Worm (Caenorhabditis elegans) whole organism, late embryonic: Measurements from ENCODE around the gene C28H8.3.

ENCODE experiments used
- ama-1 ChIP-seq: fragments of 150-350 bp; optimal IDR thresholded peaks from 2 replicates; lab custom pipeline; 2014
- ceh-18 ChIP-seq: sonication (generic microtip); optimal IDR thresholded peaks from 2 replicates; lab custom pipeline; 2016; ENCODE audit warnings: missing genetic modification characterization, missing compliant biosample characterization
- ceh-22 ChIP-seq: sonication (generic microtip); optimal IDR thresholded peaks from 2 replicates; lab custom pipeline; 2017; ENCODE audit warnings: missing biosample characterization, missing genetic modification characterization
- dmd-4 ChIP-seq: sonication (generic microtip); optimal IDR thresholded peaks from 2 replicates; lab custom pipeline; 2016; ENCODE audit warnings: borderline replicate concordance, missing genetic modification characterization, missing compliant biosample characterization
- elt-4 ChIP-seq: sonication (generic microtip); optimal IDR thresholded peaks from 2 replicates; lab custom pipeline; 2016; ENCODE audit warnings: missing genetic modification characterization, missing compliant biosample characterization
- fkh-10 ChIP-seq: fragments of 150-350 bp; optimal IDR thresholded peaks from 2 replicates; lab custom pipeline; 2014; ENCODE audit warnings: missing biosample characterization, missing genetic modification reagents, missing genetic modification characterization
- hlh-30 ChIP-seq: sonication (generic microtip); optimal IDR thresholded peaks from 2 replicates; lab custom pipeline; 2017; ENCODE audit warnings: antibody characterized with exemption, missing genetic modification characterization, missing compliant biosample characterization; ENCODE audit not compliant: insufficient read depth
- hlh-6 ChIP-seq: sonication (generic microtip); optimal IDR thresholded peaks from 2 replicates; lab custom pipeline; 2016; ENCODE audit warnings: missing genotype, missing genetic modification characterization, missing compliant biosample characterization
- nfya-1 ChIP-seq: sonication (generic microtip); optimal IDR thresholded peaks from 2 replicates; lab custom pipeline; 2017; ENCODE audit warnings: missing genetic modification characterization, mild to moderate bottlenecking, missing compliant biosample characterization, antibody characterized with exemption, moderate library complexity
- pha-4 ChIP-seq: fragments of 150-350 bp; optimal IDR thresholded peaks from 2 replicates; lab custom pipeline; 2018; ENCODE audit warnings: missing biosample characterization, missing genetic modification reagents, missing genetic modification characterization
- rnt-1 ChIP-seq: sonication (generic microtip); optimal IDR thresholded peaks from 2 replicates; lab custom pipeline; 2016; ENCODE audit warnings: missing genetic modification characterization, missing compliant biosample characterization
- tbx-2 ChIP-seq: sonication (generic microtip); optimal IDR thresholded peaks from 2 replicates; lab custom pipeline; 2016; ENCODE audit warnings: missing genetic modification characterization, missing compliant biosample characterization
- unc-3 ChIP-seq, 2 experiments: fragments of 200-800 bp in 1 of 2; sonication (Bioruptor generic) in 1 of 2; sonication (generic microtip) in 1 of 2; conservative IDR thresholded peaks in 1 of 2; optimal IDR thresholded peaks in 1 of 2; 2 replicates each; pipeline versions ENCODE4 v1.3.6 to Lab custom; 2016 to 2022; ENCODE audit warnings: missing compliant biosample characterization in 2 of 2, missing genetic modification characterization in 2 of 2, missing genetic modification reagents in 1 of 2
- ztf-16 ChIP-seq: sonication (generic microtip); optimal IDR thresholded peaks from 2 replicates; lab custom pipeline; 2017; ENCODE audit warnings: missing genetic modification characterization, missing compliant biosample characterization

DNA sequence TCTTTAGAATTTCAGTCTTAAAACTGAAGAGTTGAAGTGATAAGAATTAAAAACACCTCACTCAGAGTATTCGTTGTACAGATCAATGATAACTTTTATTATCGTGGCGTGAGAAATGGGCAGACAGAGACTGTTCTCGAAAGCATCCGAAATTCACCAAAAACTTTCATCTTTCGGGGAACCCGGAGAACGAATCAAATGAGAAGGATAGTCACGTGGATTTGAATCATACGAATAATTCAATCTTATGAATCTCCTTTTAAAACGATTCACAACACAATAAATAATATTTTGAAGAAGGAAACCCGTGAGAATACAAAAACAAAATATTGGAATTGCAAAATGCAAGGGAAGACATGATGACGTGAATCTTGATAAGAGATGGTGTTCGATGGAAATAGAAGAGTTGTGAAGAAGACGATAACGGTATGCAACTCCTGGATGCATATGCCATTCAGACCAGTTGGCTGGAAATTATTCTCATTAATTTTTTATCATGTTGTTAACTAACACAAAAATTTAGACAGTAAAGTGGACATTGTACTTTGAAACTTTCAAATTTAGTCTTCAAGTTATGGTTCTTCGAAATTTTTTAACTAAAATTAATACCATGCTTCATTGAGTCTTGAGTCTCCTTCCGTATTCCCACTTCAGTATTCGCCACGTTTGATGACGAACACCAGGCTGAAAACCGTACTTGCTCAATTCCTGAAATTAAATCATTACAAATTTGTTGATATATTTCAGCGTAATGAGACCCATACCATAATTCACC, 31.4 kb upstream of the C28H8.3 start:
- TF ChIP-seq elt-4 (tag; lab: Kevin White, UChicago) (no peak), hlh-6 (tag; lab: Kevin White, UChicago) (no peak), dmd-4 (tag; lab: Kevin White, UChicago) (no peak), fkh-10 (GFP tag; lab: Kevin White, UChicago) (no peak), ama-1 (lab: Kevin White, UChicago) (no peak), nfya-1 (tag; lab: Kevin White, UChicago) (no peak), ztf-16 (tag; lab: Kevin White, UChicago) (no peak), rnt-1 (tag; lab: Kevin White, UChicago) (no peak), hlh-30 (tag; lab: Kevin White, UChicago) (no peak), ceh-22 (tag; lab: Kevin White, UChicago) (no peak), pha-4 (tag; lab: Kevin White, UChicago) (no peak), ceh-18 (tag; lab: Kevin White, UChicago) (no peak), tbx-2 (tag; lab: Kevin White, UChicago) (no peak), unc-3 (GFP tag; conservative IDR thresholded peaks at IDR 0.05; lab: Robert Waterston, UW) (no peak), unc-3 (tag; optimal IDR thresholded peaks at IDR 0.05; lab: Kevin White, UChicago) (no peak)
